Worm (Caenorhabditis elegans): ENCODE measurements around the gene B0496.11.

The B0496.11 gene

ce11 chrIV:7389719-7390118 lies 44.0 kb downstream of the B0496.11 start:
- no peak for TF ChIP-seq nhr-11 (tag; optimal IDR thresholded peaks at IDR 0.05)
- no peak for TF ChIP-seq ces-1 (GFP tag; optimal IDR thresholded peaks at IDR 0.05)
- no peak for TF ChIP-seq egl-27 (tag; optimal IDR thresholded peaks at IDR 0.05)
- no peak for TF ChIP-seq skn-1 (tag; optimal IDR thresholded peaks at IDR 0.05)
- no peak for TF ChIP-seq C04F5.9 (tag; optimal IDR thresholded peaks at IDR 0.05)
- TF ChIP-seq ceh-82 (tag; optimal IDR thresholded peaks at IDR 0.05), result no peak
- TF ChIP-seq ama-1 (optimal IDR thresholded peaks at IDR 0.05), result no peak

ce11 chrIV:7388843-7389242 lies 44.9 kb downstream of the B0496.11 start, which contains the start of gene mob-3:
Gene mob-3, minus strand, starts transcription at chrIV:7388943.
- no peak for TF ChIP-seq egl-13 (tag; optimal IDR thresholded peaks at IDR 0.05)
- TF ChIP-seq ets-5 (GFP tag; IDR thresholded peaks at IDR 0.05), result no peak
- TF ChIP-seq alr-1 (tag; optimal IDR thresholded peaks at IDR 0.05; ENCODE audit: borderline replicate concordance), result no peak
- no peak for TF ChIP-seq aha-1 (tag; optimal IDR thresholded peaks at IDR 0.05)

- TF ChIP-seq snu-23 (GFP tag; optimal IDR thresholded peaks at IDR 0.05) (peak; percentile 85), lin-14 (GFP tag; optimal IDR thresholded peaks at IDR 0.05) (peak; percentile 94), nhr-20 (tag; optimal IDR thresholded peaks at IDR 0.05) (peak; percentile 76), nhr-19 (GFP tag; conservative IDR thresholded peaks at IDR 0.05) (peak; percentile 58), aha-1 (tag; optimal IDR thresholded peaks at IDR 0.05) (no peak), jun-1 (tag; optimal IDR thresholded peaks at IDR 0.05) (peak; percentile 8), nhr-90 (tag; optimal IDR thresholded peaks at IDR 0.05; ENCODE audit: poor library complexity) (no peak), tlp-1 (tag; optimal IDR thresholded peaks at IDR 0.05) (no peak), F16B12.6 (tag; optimal IDR thresholded peaks at IDR 0.05) (no peak), unc-86 (tag; optimal IDR thresholded peaks at IDR 0.05) (peak; percentile 89), ama-1 (optimal IDR thresholded peaks at IDR 0.05) (no peak), ztf-11 (tag; optimal IDR thresholded peaks at IDR 0.05) (peak in 1 of 2 experiments; percentile 29), ceh-8 (GFP tag; optimal IDR thresholded peaks at IDR 0.05) (peak; percentile 59), sox-4 (tag; optimal IDR thresholded peaks at IDR 0.05) (no peak), nhr-11 (tag; optimal IDR thresholded peaks at IDR 0.05) (no peak), lir-3 (tag; optimal IDR thresholded peaks at IDR 0.05; ENCODE audit: poor library complexity) (no peak), efl-3 (GFP tag; optimal IDR thresholded peaks at IDR 0.05) (no peak), lin-39 (tag; optimal IDR thresholded peaks at IDR 0.05) (no peak), egl-13 (tag; optimal IDR thresholded peaks at IDR 0.05) (no peak), ztf-4 (tag; optimal IDR thresholded peaks at IDR 0.05) (peak; percentile 24), rnt-1 (tag; optimal IDR thresholded peaks at IDR 0.05) (peak; percentile 82), nhr-71 (tag; optimal IDR thresholded peaks at IDR 0.05) (peak; percentile 87), swsn-7 (tag; optimal IDR thresholded peaks at IDR 0.05) (peak; percentile 68), ceh-88 (GFP tag; IDR thresholded peaks at IDR 0.05) (no peak), nhr-28 (tag; optimal IDR thresholded peaks at IDR 0.05) (no peak), pqm-1 (tag; optimal IDR thresholded peaks at IDR 0.05) (no peak), snpc-4 (tag; optimal IDR thresholded peaks at IDR 0.05) (peak; percentile 38), unc-130 (tag; optimal IDR thresholded peaks at IDR 0.05) (no peak), lin-13 (GFP tag; optimal IDR thresholded peaks at IDR 0.05) (peak; percentile 37), fos-1 (tag; optimal IDR thresholded peaks at IDR 0.05) (peak; percentile 20), Y116A8C.19 (tag; optimal IDR thresholded peaks at IDR 0.05; ENCODE audit: borderline replicate concordance) (no peak), unc-98 (GFP tag; IDR thresholded peaks at IDR 0.05) (no peak), aly-2 (tag; optimal IDR thresholded peaks at IDR 0.05) (no peak), alr-1 (tag; optimal IDR thresholded peaks at IDR 0.05; ENCODE audit: borderline replicate concordance) (no peak), skn-1 (tag; optimal IDR thresholded peaks at IDR 0.05) (no peak), C04F5.9 (tag; optimal IDR thresholded peaks at IDR 0.05) (peak; percentile 1), dpl-1 (GFP tag; optimal IDR thresholded peaks at IDR 0.05) (peak in 2 of 3 experiments; percentile 22 to 39), ceh-90 (tag; optimal IDR thresholded peaks at IDR 0.05) (no peak), unc-30 (tag; optimal IDR thresholded peaks at IDR 0.05) (no peak), zag-1 (tag; optimal IDR thresholded peaks at IDR 0.05) (no peak), irx-1 (tag; optimal IDR thresholded peaks at IDR 0.05) (peak; percentile 5), fkh-8 (tag; optimal IDR thresholded peaks at IDR 0.05) (peak; percentile 45), pax-3 (tag; optimal IDR thresholded peaks at IDR 0.05) (no peak)
Measured at ce11 chrIV:7386835-7387551, 46.8 kb downstream of the B0496.11 start.
